Fruit fly (Drosophila melanogaster): ENCODE results near the gene Polr3F.
A peak's percentile ranks its signal among the peaks of the same experiment; 100 is the strongest.

The Polr3F gene

dm6 chr3R:22324736-22325135, 42.4 kb downstream of the Polr3F start:
- TF ChIP-seq CG14655 (GFP tag; optimal IDR thresholded peaks at IDR 0.05) (peak; percentile 81), CG15710 (tag; optimal IDR thresholded peaks at IDR 0.05) (peak; percentile 76), CG32121 (GFP tag; IDR thresholded peaks at IDR 0.05) (peak; percentile 55; the same call in 1 of the 2 replicates), CG34367 (tag; optimal IDR thresholded peaks at IDR 0.05) (peak; percentile 63), EcR (GFP tag; optimal IDR thresholded peaks at IDR 0.05) (no peak), CG9948 (tag; optimal IDR thresholded peaks at IDR 0.05) (peak; percentile 78), Snoo (tag; optimal IDR thresholded peaks at IDR 0.05) (peak; percentile 46), D1 (tag; optimal IDR thresholded peaks at IDR 0.05) (no peak), fd96Ca (GFP tag; IDR thresholded peaks at IDR 0.05) (peak; percentile 64; the same call in 2 of the 3 replicates), Ets98B (GFP tag; IDR thresholded peaks at IDR 0.05) (peak; percentile 27; the same call in 1 of the 2 replicates), Pif1B (GFP tag; optimal IDR thresholded peaks at IDR 0.05) (peak; percentile 7), CG10348 (GFP tag; IDR thresholded peaks at IDR 0.05) (no peak), Pif1A (GFP tag; optimal IDR thresholded peaks at IDR 0.05) (no peak), rn (GFP tag; IDR thresholded peaks at IDR 0.05) (no peak), CG8159 (tag; optimal IDR thresholded peaks at IDR 0.05) (peak; percentile 83), gl (tag; optimal IDR thresholded peaks at IDR 0.05) (no peak), CG4496 (GFP tag; IDR thresholded peaks at IDR 0.05) (peak; percentile 68; the same call in 2 of the 3 replicates), CG12605 (GFP tag; IDR thresholded peaks at IDR 0.05) (peak; percentile 15; the same call in 1 of the 2 replicates), CG17806 (tag; optimal IDR thresholded peaks at IDR 0.05) (peak; percentile 79), CG8301 (tag; optimal IDR thresholded peaks at IDR 0.05) (peak; percentile 59), CG13204 (GFP tag; optimal IDR thresholded peaks at IDR 0.05) (peak; percentile 56)

- TF ChIP-seq CG32121 (GFP tag; IDR thresholded peaks at IDR 0.05) (no peak), Pif1B (GFP tag; optimal IDR thresholded peaks at IDR 0.05) (no peak), EcR (GFP tag; optimal IDR thresholded peaks at IDR 0.05) (no peak), CG10348 (GFP tag; IDR thresholded peaks at IDR 0.05) (no peak), CG15710 (tag; optimal IDR thresholded peaks at IDR 0.05) (no peak), Ets98B (GFP tag; IDR thresholded peaks at IDR 0.05) (no peak), gl (tag; optimal IDR thresholded peaks at IDR 0.05) (no peak)
Measured at dm6 chr3R:22323994-22324393, 43.2 kb downstream of the Polr3F start, which contains the start of gene CG34377. TSS of gene CG34377 (minus strand) at chr3R:22324094.
